Worm (Caenorhabditis elegans): Measurements from ENCODE around the gene F48F5.6.

ce11 chrV:20413426-20413825 lies 39.6 kb downstream of the F48F5.6 start:
- no peak for TF ChIP-seq nfya-2 (GFP tag; IDR thresholded peaks at IDR 0.05)
- TF ChIP-seq him-1 (tag; optimal IDR thresholded peaks at IDR 0.05), result no peak
- no peak for TF ChIP-seq snpc-4 (GFP tag; optimal IDR thresholded peaks at IDR 0.05)
- TF ChIP-seq snpc-4 (tag; optimal IDR thresholded peaks at IDR 0.05), result peak in 1 of 4 experiments; percentile 6
- no peak for TF ChIP-seq nhr-27 (tag; optimal IDR thresholded peaks at IDR 0.05)
- no peak for TF ChIP-seq snpc-1.1 (tag; optimal IDR thresholded peaks at IDR 0.05; ENCODE audit: insufficient read depth)
- no peak for TF ChIP-seq ama-1 (optimal IDR thresholded peaks at IDR 0.05)
- no peak for TF ChIP-seq ama-1 (GFP tag; optimal IDR thresholded peaks at IDR 0.05)
- no peak for TF ChIP-seq pha-4 (tag; optimal IDR thresholded peaks at IDR 0.05)
- TF ChIP-seq ztf-26 (tag; optimal IDR thresholded peaks at IDR 0.05), result peak; percentile 30
- no peak for TF ChIP-seq C17E4.6 (GFP tag; IDR thresholded peaks at IDR 0.05)
- TF ChIP-seq F52B5.7 (tag; optimal IDR thresholded peaks at IDR 0.05), result no peak
